Worm (Caenorhabditis elegans) whole organism, L4/young adult: ENCODE results near the gene clec-226.

Experiments used
- dao-5 ChIP-seq: sonication (generic microtip); optimal IDR thresholded peaks from 2 replicates; lab custom pipeline; 2016; ENCODE audit warnings: missing genotype, missing genetic modification characterization, moderate library complexity, missing compliant biosample characterization
- him-1 ChIP-seq: sonication (generic microtip); optimal IDR thresholded peaks from 2 replicates; lab custom pipeline; 2016; ENCODE audit warnings: missing genotype, missing genetic modification reagents, missing genetic modification characterization, missing compliant biosample characterization

ce11 chrV:13904446-13904845 lies 42.3 kb upstream of the clec-226 start, which contains the start of gene stdh-3:
- no peak for TF ChIP-seq him-1
- TF ChIP-seq dao-5 (tag; lab: Kevin White, UChicago): no peak
